Worm (Caenorhabditis elegans) whole organism, mixed stage, embryonic: Measurements from ENCODE around the gene F13B12.6.
A peak's percentile ranks its signal among the peaks of the same experiment; 100 is the strongest.

Source experiments
- M03D4.4 ChIP-seq: sonication (generic microtip); optimal IDR thresholded peaks from 2 replicates; lab custom pipeline; 2017; ENCODE audit warnings: mild to moderate bottlenecking, missing genetic modification characterization, missing compliant biosample characterization
- bed-3 ChIP-seq: fragments of 200-800 bp; sonication (Bioruptor generic); optimal IDR thresholded peaks from 3 replicates; lab custom pipeline; 2018; ENCODE audit warnings: mild to moderate bottlenecking, missing genetic modification characterization, moderate library complexity, missing compliant biosample characterization
- blmp-1 ChIP-seq: fragments of 150-350 bp; optimal IDR thresholded peaks from 2 replicates; lab custom pipeline; 2014; ENCODE audit warnings: missing biosample characterization, missing genetic modification characterization
- ceh-43 ChIP-seq: fragments of 200-800 bp; sonication (Bioruptor generic); optimal IDR thresholded peaks from 2 replicates; lab custom pipeline; 2018; ENCODE audit warnings: mild to moderate bottlenecking, missing genetic modification characterization, moderate library complexity, missing compliant biosample characterization
- ceh-83 ChIP-seq: fragments of 200-800 bp; sonication (Bioruptor generic); optimal IDR thresholded peaks from 2 replicates; lab custom pipeline; 2018; ENCODE audit warnings: mild to moderate bottlenecking, missing genetic modification characterization, missing compliant biosample characterization
- ces-1 ChIP-seq: fragments of 150-350 bp; optimal IDR thresholded peaks from 2 replicates; lab custom pipeline; 2014; ENCODE audit warnings: missing biosample characterization, missing genetic modification reagents, missing genetic modification characterization
- cnd-1 ChIP-seq: fragments of 200-800 bp; sonication (Bioruptor generic); optimal IDR thresholded peaks from 2 replicates; lab custom pipeline; 2018; ENCODE audit warnings: mild to moderate bottlenecking, missing genetic modification characterization, missing compliant biosample characterization
- drap-1 ChIP-seq: fragments of 200-800 bp; sonication (Bioruptor generic); optimal IDR thresholded peaks from 3 replicates; lab custom pipeline; 2018; ENCODE audit warnings: mild to moderate bottlenecking, missing genetic modification characterization, missing compliant biosample characterization
- elt-1 ChIP-seq: sonication (generic microtip); optimal IDR thresholded peaks from 2 replicates; lab custom pipeline; 2017; ENCODE audit warnings: missing genetic modification characterization, mild to moderate bottlenecking, missing compliant biosample characterization, antibody characterized with exemption, moderate library complexity, borderline replicate concordance; ENCODE audit not compliant: insufficient read depth
- elt-3 ChIP-seq: fragments of 150-350 bp; optimal IDR thresholded peaks from 2 replicates; lab custom pipeline; 2014; ENCODE audit warnings: missing biosample characterization, missing genetic modification characterization
- flh-1 ChIP-seq: fragments of 200-800 bp; sonication (Bioruptor generic); optimal IDR thresholded peaks from 2 replicates; lab custom pipeline; 2018; ENCODE audit warnings: mild to moderate bottlenecking, missing genetic modification characterization, moderate library complexity, missing compliant biosample characterization
- ham-2 ChIP-seq: fragments of 200-800 bp; sonication (Bioruptor generic); optimal IDR thresholded peaks from 2 replicates; lab custom pipeline; 2018; ENCODE audit warnings: mild to moderate bottlenecking, missing genetic modification characterization, missing compliant biosample characterization
- hlh-1 ChIP-seq: fragments of 150-350 bp; optimal IDR thresholded peaks from 2 replicates; lab custom pipeline; 2014; ENCODE audit warnings: missing biosample characterization, missing genetic modification reagents, missing genetic modification characterization
- lin-13 ChIP-seq: fragments of 150-350 bp; optimal IDR thresholded peaks from 2 replicates; lab custom pipeline; 2014; ENCODE audit warnings: missing biosample characterization, missing genetic modification characterization
- lin-32 ChIP-seq: fragments of 200-800 bp; sonication (Bioruptor generic); optimal IDR thresholded peaks from 2 replicates; lab custom pipeline; 2018; ENCODE audit warnings: mild to moderate bottlenecking, missing genetic modification characterization, missing compliant biosample characterization
- lsy-2 ChIP-seq: fragments of 150-350 bp; optimal IDR thresholded peaks from 2 replicates; lab custom pipeline; 2014; ENCODE audit warnings: missing biosample characterization, missing genetic modification characterization
- mab-5 ChIP-seq: fragments of 150-350 bp; optimal IDR thresholded peaks from 2 replicates; lab custom pipeline; 2014; ENCODE audit warnings: missing biosample characterization, missing genetic modification characterization
- mep-1 ChIP-seq: fragments of 150-350 bp; optimal IDR thresholded peaks from 2 replicates; lab custom pipeline; 2017; ENCODE audit warnings: missing biosample characterization, missing genetic modification reagents, missing genetic modification characterization, inconsistent platforms
- mls-2 ChIP-seq: sonication (generic microtip); optimal IDR thresholded peaks from 2 replicates; lab custom pipeline; 2016; ENCODE audit warnings: mild to moderate bottlenecking, missing genetic modification characterization, moderate library complexity, missing compliant biosample characterization
- nhr-12 ChIP-seq: fragments of 150-350 bp; optimal IDR thresholded peaks from 2 replicates; lab custom pipeline; 2014; ENCODE audit warnings: missing biosample characterization, missing genetic modification characterization
- nhr-2 ChIP-seq: fragments of 150-350 bp; optimal IDR thresholded peaks from 2 replicates; lab custom pipeline; 2014; ENCODE audit warnings: missing biosample characterization, missing genetic modification characterization
- nhr-237 ChIP-seq: fragments of 150-350 bp; optimal IDR thresholded peaks from 2 replicates; lab custom pipeline; 2014; ENCODE audit warnings: missing biosample characterization, missing genetic modification characterization
- nhr-28 ChIP-seq: fragments of 150-350 bp; optimal IDR thresholded peaks from 2 replicates; lab custom pipeline; 2014; ENCODE audit warnings: missing biosample characterization, missing genetic modification characterization
- nhr-76 ChIP-seq: sonication (generic microtip); optimal IDR thresholded peaks from 2 replicates; lab custom pipeline; 2017; ENCODE audit warnings: missing biosample characterization, missing genetic modification characterization
- pha-4 ChIP-seq: fragments of 150-350 bp; optimal IDR thresholded peaks from 2 replicates; lab custom pipeline; 2018; ENCODE audit warnings: missing biosample characterization, missing genetic modification reagents, missing genetic modification characterization
- sem-2 ChIP-seq: fragments of 200-800 bp; sonication (Bioruptor generic); optimal IDR thresholded peaks from 2 replicates; lab custom pipeline; 2018; ENCODE audit warnings: mild to moderate bottlenecking, missing genetic modification characterization, missing compliant biosample characterization
- snpc-4 ChIP-seq: fragments of 150-350 bp; optimal IDR thresholded peaks from 2 replicates; lab custom pipeline; 2014; ENCODE audit warnings: missing biosample characterization, missing genetic modification characterization
- sptf-1 ChIP-seq: sonication (generic microtip); optimal IDR thresholded peaks from 2 replicates; lab custom pipeline; 2017; ENCODE audit warnings: mild to moderate bottlenecking, missing genetic modification characterization, moderate library complexity, missing compliant biosample characterization
- unc-120 ChIP-seq: sonication (generic microtip); optimal IDR thresholded peaks from 2 replicates; lab custom pipeline; 2017; ENCODE audit warnings: missing genetic modification characterization, missing compliant biosample characterization; ENCODE audit not compliant: poor library complexity, severe bottlenecking
- unc-39 ChIP-seq: fragments of 150-350 bp; optimal IDR thresholded peaks from 2 replicates; lab custom pipeline; 2014; ENCODE audit warnings: missing biosample characterization, missing genetic modification characterization
- unc-62 ChIP-seq: fragments of 150-350 bp; optimal IDR thresholded peaks from 2 replicates; lab custom pipeline; 2014; ENCODE audit warnings: missing biosample characterization, missing genetic modification reagents, missing genetic modification characterization
- zip-8 ChIP-seq: fragments of 150-350 bp; optimal IDR thresholded peaks from 2 replicates; lab custom pipeline; 2014; ENCODE audit warnings: missing biosample characterization, missing genetic modification characterization
- ztf-11 ChIP-seq: fragments of 150-350 bp; optimal IDR thresholded peaks from 2 replicates; lab custom pipeline; 2014; ENCODE audit warnings: missing biosample characterization, missing genetic modification characterization

Gene F13B12.6

DNA sequence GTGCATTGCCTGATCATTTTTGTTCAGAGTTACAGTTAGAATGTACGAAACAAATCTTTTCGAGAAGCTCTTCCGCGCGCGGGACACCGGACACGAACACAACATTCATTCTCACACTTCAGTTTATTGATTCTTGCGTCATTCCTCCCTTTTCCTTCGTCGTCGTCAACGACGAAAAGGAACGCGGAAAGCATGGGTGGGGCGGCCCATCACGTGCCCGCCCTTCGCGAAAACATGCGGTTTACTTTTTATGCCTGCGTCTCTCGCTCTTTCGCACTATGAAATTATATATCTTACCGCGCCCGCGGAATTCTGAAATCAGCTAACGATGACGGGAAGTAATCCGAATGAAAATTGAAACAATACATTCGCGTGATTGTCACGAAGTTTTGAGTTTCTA is 37.1 kb downstream of the F13B12.6 start:
- TF ChIP-seq ham-2 (GFP tag; lab: Kevin White, UChicago) (peak; percentile 45), ztf-11 (tag; lab: Kevin White, UChicago) (peak; percentile 1), lin-13 (tag; lab: Kevin White, UChicago) (no peak), pha-4 (tag; lab: Kevin White, UChicago) (peak; percentile 2), nhr-237 (no peak), unc-120 (tag; lab: Kevin White, UChicago) (peak; percentile 6), ces-1 (GFP tag; lab: Kevin White, UChicago) (peak; percentile 57), hlh-1 (tag; lab: Kevin White, UChicago) (no peak)

DNA sequence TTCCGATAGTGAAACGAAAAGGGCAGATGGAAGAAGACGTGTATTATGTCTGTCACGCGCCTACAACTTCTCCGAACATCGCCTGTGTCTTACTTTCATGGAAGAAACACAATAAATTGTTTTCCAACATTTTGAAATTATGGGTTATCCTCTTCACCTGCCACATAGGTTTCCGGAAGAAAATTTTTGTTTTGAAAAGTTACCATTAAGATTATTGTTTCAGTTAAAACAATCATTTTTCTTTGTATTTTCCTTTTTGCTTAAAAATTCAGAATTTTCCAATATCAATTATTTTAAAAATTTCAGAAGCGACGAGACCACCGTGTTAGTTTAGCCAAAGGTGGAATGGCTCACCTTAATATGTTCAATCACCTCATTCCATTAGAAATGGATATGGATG is 43.1 kb downstream of the F13B12.6 start, which contains the start of gene mask-1:
Gene mask-1, plus strand, starts transcription at position 301 of the 400 bp plus-strand sequence.
- TF ChIP-seq unc-120 (tag; lab: Kevin White, UChicago): no peak
- TF ChIP-seq ceh-43 (GFP tag; lab: Kevin White, UChicago): no peak
- TF ChIP-seq ces-1 (GFP tag; lab: Kevin White, UChicago): no peak
- TF ChIP-seq blmp-1: no peak
- TF ChIP-seq hlh-1 (tag; lab: Kevin White, UChicago): no peak
- TF ChIP-seq elt-3: no peak
- TF ChIP-seq elt-1: no peak
- TF ChIP-seq flh-1 (GFP tag; lab: Kevin White, UChicago): no peak
- TF ChIP-seq sptf-1 (tag; lab: Kevin White, UChicago): no peak
- TF ChIP-seq mep-1 (tag; lab: Kevin White, UChicago): no peak
- TF ChIP-seq unc-62: no peak
- no peak for TF ChIP-seq nhr-76 (tag; lab: Kevin White, UChicago)
- TF ChIP-seq lin-13 (tag; lab: Kevin White, UChicago): no peak
- no peak for TF ChIP-seq unc-39 (tag; lab: Kevin White, UChicago)
- no peak for TF ChIP-seq bed-3
- TF ChIP-seq ztf-11 (tag; lab: Kevin White, UChicago): no peak
- no peak for TF ChIP-seq M03D4.4 (tag; lab: Kevin White, UChicago)
- TF ChIP-seq zip-8 (tag; lab: Kevin White, UChicago): no peak

DNA sequence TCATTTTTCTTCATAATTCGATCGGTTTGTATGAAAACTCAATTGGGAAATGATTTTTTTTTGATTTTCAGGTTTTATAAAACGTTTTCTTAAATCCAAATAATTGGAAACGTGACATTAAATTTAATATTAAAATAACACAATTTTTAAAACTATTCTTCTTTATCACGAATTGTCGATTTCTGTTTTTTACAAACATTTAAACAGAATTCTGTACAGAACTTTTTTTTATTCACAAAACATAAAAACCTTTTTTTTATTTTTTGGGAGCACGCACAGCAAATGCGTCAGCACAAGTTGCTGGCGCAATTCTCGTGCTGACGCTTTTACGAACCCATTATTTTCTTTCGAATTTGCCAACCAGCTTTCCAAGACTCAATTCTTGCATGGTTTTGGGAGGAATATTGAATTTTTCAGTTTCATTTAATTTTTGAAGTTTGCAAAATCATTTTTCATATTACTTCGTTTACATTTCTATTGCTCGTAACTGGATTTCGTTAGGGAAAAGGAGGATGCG is 43.9 kb downstream of the F13B12.6 start, which contains the start of gene mpz-5:
Gene mpz-5, minus strand, starts transcription at position 51 of the 517 bp plus-strand sequence.
- no peak for TF ChIP-seq sem-2 (GFP tag; lab: Kevin White, UChicago)
- no peak for TF ChIP-seq nhr-12
- no peak for TF ChIP-seq elt-1
- no peak for TF ChIP-seq snpc-4 (tag; lab: Kevin White, UChicago)
- no peak for TF ChIP-seq unc-120 (tag; lab: Kevin White, UChicago)
- TF ChIP-seq hlh-1 (tag; lab: Kevin White, UChicago): peak; percentile 24
- TF ChIP-seq nhr-76 (tag; lab: Kevin White, UChicago): no peak
- no peak for TF ChIP-seq drap-1
- TF ChIP-seq unc-39 (tag; lab: Kevin White, UChicago): no peak
- TF ChIP-seq cnd-1 (tag; lab: Kevin White, UChicago): no peak
- TF ChIP-seq M03D4.4 (tag; lab: Kevin White, UChicago): peak; percentile 39
- TF ChIP-seq flh-1 (GFP tag; lab: Kevin White, UChicago): no peak
- peak; percentile 51 for TF ChIP-seq ceh-83 (GFP tag; lab: Kevin White, UChicago)
- peak; percentile 81 for TF ChIP-seq mep-1 (tag; lab: Kevin White, UChicago)
- peak; percentile 32 for TF ChIP-seq lin-32 (GFP tag; lab: Kevin White, UChicago)
- no peak for TF ChIP-seq nhr-28 (tag; lab: Kevin White, UChicago)
- no peak for TF ChIP-seq nhr-2
- peak; percentile 64 for TF ChIP-seq lsy-2 (tag; lab: Kevin White, UChicago)
- peak; percentile 0 for TF ChIP-seq pha-4 (tag; lab: Kevin White, UChicago)
- TF ChIP-seq blmp-1: no peak
- TF ChIP-seq mab-5: no peak
- no peak for TF ChIP-seq zip-8 (tag; lab: Kevin White, UChicago)
- TF ChIP-seq ceh-43 (GFP tag; lab: Kevin White, UChicago): peak; percentile 11
- peak; percentile 23 for TF ChIP-seq nhr-237
- peak; percentile 60 for TF ChIP-seq lin-13 (tag; lab: Kevin White, UChicago)
- no peak for TF ChIP-seq unc-62
- TF ChIP-seq sptf-1 (tag; lab: Kevin White, UChicago): peak; percentile 75
- TF ChIP-seq bed-3: no peak
- no peak for TF ChIP-seq ces-1 (GFP tag; lab: Kevin White, UChicago)
- TF ChIP-seq elt-3: no peak
- TF ChIP-seq mls-2 (tag; lab: Kevin White, UChicago): no peak
